Fruit fly (Drosophila melanogaster): Measurements from ENCODE around the gene Myb.

dm6 chrX:15811666-15812614 is 45.7 kb downstream of the Myb start:
- TF ChIP-seq usp (GFP tag; optimal IDR thresholded peaks at IDR 0.05) = no peak
- no peak for TF ChIP-seq psq (optimal IDR thresholded peaks at IDR 0.05)
- no peak for TF ChIP-seq pan (optimal IDR thresholded peaks at IDR 0.05)

Measured in whole organism.